Fruit fly (Drosophila melanogaster) Kc167 (cell line): ENCODE measurements around the gene CG14965.

Experiments used
- psq ChIP-seq: fragments of >200 bp; optimal IDR thresholded peaks from 2 replicates; lab custom pipeline; 2017; ENCODE audit warnings: missing external identifiers
- ttk ChIP-seq: sonication (Bioruptor generic); optimal IDR thresholded peaks from 2 replicates; lab custom pipeline; 2017; ENCODE audit warnings: missing external identifiers

DNA sequence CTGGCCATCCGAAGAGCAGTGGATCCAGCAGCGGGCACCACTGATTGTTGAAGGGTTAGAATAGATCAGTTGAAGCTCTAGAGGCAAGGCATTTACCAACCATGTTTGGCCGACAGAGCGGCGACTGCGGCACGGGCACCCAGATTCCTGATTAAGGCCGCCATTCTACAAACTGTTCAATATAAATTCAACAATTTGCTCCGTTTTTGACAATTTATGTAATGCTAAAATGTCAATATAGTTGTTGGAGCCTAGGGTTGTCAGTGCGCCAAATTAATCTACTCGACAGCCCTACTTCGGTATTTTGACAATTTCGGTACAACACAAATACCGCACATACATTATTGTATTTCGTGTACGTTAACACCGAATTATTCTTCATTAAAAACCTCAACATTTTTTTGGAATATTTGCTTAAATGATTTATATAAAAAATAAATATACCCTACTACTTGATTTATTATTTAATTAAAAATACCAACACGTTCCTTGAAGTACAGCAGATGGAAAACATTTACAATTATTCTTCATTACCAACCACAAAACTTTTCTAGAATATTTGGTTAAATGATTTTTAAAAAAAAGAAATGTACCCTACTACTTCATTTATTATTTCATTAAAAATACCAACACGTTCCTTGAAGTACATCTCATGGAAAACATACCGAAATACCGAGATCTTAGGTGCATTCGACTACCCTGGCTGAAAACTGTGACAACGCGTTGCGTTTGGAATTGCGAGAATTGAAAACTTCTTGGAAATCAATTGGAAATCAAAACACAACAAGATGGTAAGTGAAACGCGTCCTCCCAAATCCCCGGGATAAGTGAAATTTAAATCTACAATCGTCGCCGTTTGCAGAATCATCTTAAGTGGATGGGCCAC lies 32.7 kb downstream of the CG14965 start, which contains the start of the genes ND-30 and CG15812:
- no peak for TF ChIP-seq psq (lab: Kevin White, UChicago)
- no peak for TF ChIP-seq ttk (lab: Kevin White, UChicago)
